In genomic region chr3L:5845466-5845865, dm6 we compare ENCODE assay signal across 2 fruit fly cellular contexts.
TF ChIP-seq lines count a peak whose summit lies in the region.

Gene vn (minus strand): TSS chr3L:5845664.

TF ChIP-seq in whole organism, embryonic, 481 proteins besides CTCF, POLR2A, EP300 and RAD21 (continued from another document and continues in another):
- no peak for TF ChIP-seq CG2678 (tag; optimal IDR thresholded peaks at IDR 0.05; lab: Kevin White, UChicago)
- 0 out of 2 replicates have a peak, but pooled peaks have one; percentile 51 for TF ChIP-seq sna (GFP tag; IDR thresholded peaks at IDR 0.05; lab: Robert Waterston, UW; ENCODE audit: partially characterized antibody)
- TF ChIP-seq HLH3B (GFP tag; IDR thresholded peaks at IDR 0.05; lab: Robert Waterston, UW) = no peak
- TF ChIP-seq Ets65A (GFP tag; lab: Kevin White, UChicago) = no peak
- TF ChIP-seq zen2 (GFP tag; IDR thresholded peaks at IDR 0.05; lab: Robert Waterston, UW; ENCODE audit: partially characterized antibody) = peak; percentile 57; the same call in 2 of the 3 replicates
- no peak for TF ChIP-seq ems (GFP tag; optimal IDR thresholded peaks at IDR 0.05; lab: Kevin White, UChicago)
- no peak for TF ChIP-seq CG12744 (GFP tag; optimal IDR thresholded peaks at IDR 0.05; lab: Kevin White, UChicago)
- TF ChIP-seq twi (tag; optimal IDR thresholded peaks at IDR 0.05; lab: Kevin White, UChicago) = no peak
- TF ChIP-seq hkb (optimal IDR thresholded peaks at IDR 0.05; lab: Kevin White, UChicago) = no peak
- TF ChIP-seq hkb (GFP tag; IDR thresholded peaks at IDR 0.05; lab: Robert Waterston, UW) = peak; percentile 40; the same call in 1 of the 2 replicates
- TF ChIP-seq CG34224 (GFP tag; IDR thresholded peaks at IDR 0.05; lab: Robert Waterston, UW; ENCODE audit: partially characterized antibody) = peak; percentile 61
- no peak for TF ChIP-seq seq (GFP tag; IDR thresholded peaks at IDR 0.05; lab: Robert Waterston, UW)
- no peak for TF ChIP-seq Spps (tag; optimal IDR thresholded peaks at IDR 0.05; lab: Kevin White, UChicago)
- no peak for TF ChIP-seq CG12236 (GFP tag; optimal IDR thresholded peaks at IDR 0.05; lab: Kevin White, UChicago)
- peak; percentile 78 for TF ChIP-seq chm (GFP tag; IDR thresholded peaks at IDR 0.05; lab: Robert Waterston, UW)
- no peak for TF ChIP-seq CG15073 (GFP tag; optimal IDR thresholded peaks at IDR 0.05; lab: Kevin White, UChicago)
- TF ChIP-seq H2.0 (GFP tag; IDR thresholded peaks at IDR 0.05; lab: Robert Waterston, UW) = no peak
- TF ChIP-seq CG34376 (GFP tag; optimal IDR thresholded peaks at IDR 0.05; lab: Kevin White, UChicago) = no peak
- no peak for TF ChIP-seq insv (GFP tag; optimal IDR thresholded peaks at IDR 0.05; lab: Kevin White, UChicago)
- peak; percentile 76 for TF ChIP-seq bbx (GFP tag; IDR thresholded peaks at IDR 0.05; lab: Robert Waterston, UW; ENCODE audit: partially characterized antibody)
- TF ChIP-seq Dbx (GFP tag; IDR thresholded peaks at IDR 0.05; lab: Robert Waterston, UW) = peak; percentile 47; the same call in 2 of the 3 replicates
- peak; percentile 6 for TF ChIP-seq Side (GFP tag; optimal IDR thresholded peaks at IDR 0.05; lab: Kevin White, UChicago)
- TF ChIP-seq Stat92E (GFP tag; optimal IDR thresholded peaks at IDR 0.05; lab: Kevin White, UChicago) = peak in 1 of 3 experiments; percentile 31
- TF ChIP-seq Nf-YA (GFP tag; IDR thresholded peaks at IDR 0.05; lab: Robert Waterston, UW) = 0 out of 2 replicates have a peak, but pooled peaks have one; percentile 6
- no peak for TF ChIP-seq nau (GFP tag; optimal IDR thresholded peaks at IDR 0.05; lab: Kevin White, UChicago)
- TF ChIP-seq CG13775 (GFP tag; optimal IDR thresholded peaks at IDR 0.05; lab: Kevin White, UChicago) = peak; percentile 3
- TF ChIP-seq CG9932 (GFP tag; IDR thresholded peaks at IDR 0.05; lab: Robert Waterston, UW) = 0 out of 2 replicates have a peak, but pooled peaks have one; percentile 6
- no peak for TF ChIP-seq cato (GFP tag; optimal IDR thresholded peaks at IDR 0.05; lab: Kevin White, UChicago; ENCODE audit: borderline replicate concordance)
- TF ChIP-seq CG2120 (GFP tag; optimal IDR thresholded peaks at IDR 0.05; lab: Kevin White, UChicago) = no peak
- TF ChIP-seq cwo (GFP tag; optimal IDR thresholded peaks at IDR 0.05; lab: Kevin White, UChicago) = no peak
- TF ChIP-seq CG12769 (tag; optimal IDR thresholded peaks at IDR 0.05; lab: Kevin White, UChicago) = peak; percentile 55
- no peak for TF ChIP-seq CG5245 (GFP tag; optimal IDR thresholded peaks at IDR 0.05; lab: Kevin White, UChicago)
- no peak for TF ChIP-seq tap (tag; optimal IDR thresholded peaks at IDR 0.05; lab: Kevin White, UChicago)
- TF ChIP-seq Nf-YB (GFP tag; optimal IDR thresholded peaks at IDR 0.05; lab: Kevin White, UChicago) = peak; percentile 90
- TF ChIP-seq knrl (GFP tag; IDR thresholded peaks at IDR 0.05; lab: Robert Waterston, UW; ENCODE audit: partially characterized antibody) = peak; percentile 17; the same call in 1 of the 3 replicates
- TF ChIP-seq wdn (GFP tag; IDR thresholded peaks at IDR 0.05; lab: Robert Waterston, UW) = no peak
- no peak for TF ChIP-seq CG14965 (GFP tag; optimal IDR thresholded peaks at IDR 0.05; lab: Kevin White, UChicago; ENCODE audit: borderline replicate concordance)
- peak; percentile 38; the same call in 1 of the 4 replicates for TF ChIP-seq Dll (GFP tag; IDR thresholded peaks at IDR 0.05; lab: Robert Waterston, UW; ENCODE audit: partially characterized antibody)
- peak; percentile 88; the same call in 3 of the 4 replicates for TF ChIP-seq chinmo (GFP tag; IDR thresholded peaks at IDR 0.05; lab: Robert Waterston, UW; ENCODE audit: partially characterized antibody)
- peak; percentile 97 for TF ChIP-seq Deaf1 (tag; optimal IDR thresholded peaks at IDR 0.05; lab: Kevin White, UChicago)
- TF ChIP-seq hb (GFP tag; IDR thresholded peaks at IDR 0.05; lab: Robert Waterston, UW; ENCODE audit: partially characterized antibody) = no peak
- 0 out of 2 replicates have a peak, but pooled peaks have one; percentile 14 for TF ChIP-seq sim (GFP tag; IDR thresholded peaks at IDR 0.05; lab: Robert Waterston, UW)
- TF ChIP-seq ci (GFP tag; IDR thresholded peaks at IDR 0.05; lab: Robert Waterston, UW) = peak; percentile 52; the same call in 1 of the 3 replicates
- TF ChIP-seq fru (optimal IDR thresholded peaks at IDR 0.05; lab: Kevin White, UChicago) = no peak
- TF ChIP-seq lbe (GFP tag; optimal IDR thresholded peaks at IDR 0.05; lab: Kevin White, UChicago) = no peak
- no peak for TF ChIP-seq B-H2 (GFP tag; optimal IDR thresholded peaks at IDR 0.05; lab: Kevin White, UChicago)
- TF ChIP-seq CG8944 (GFP tag; optimal IDR thresholded peaks at IDR 0.05; lab: Kevin White, UChicago) = no peak
- peak; percentile 39 for TF ChIP-seq PHDP (tag; optimal IDR thresholded peaks at IDR 0.05; lab: Kevin White, UChicago)
- TF ChIP-seq CG4360 (GFP tag; IDR thresholded peaks at IDR 0.05; lab: Robert Waterston, UW) = 0 out of 2 replicates have a peak, but pooled peaks have one; percentile 25
- peak; percentile 55; the same call in 1 of the 2 replicates for TF ChIP-seq tna (GFP tag; IDR thresholded peaks at IDR 0.05; lab: Robert Waterston, UW; ENCODE audit: partially characterized antibody)
- no peak for TF ChIP-seq Dip3 (GFP tag; optimal IDR thresholded peaks at IDR 0.05; lab: Kevin White, UChicago)
- TF ChIP-seq ken (GFP tag; IDR thresholded peaks at IDR 0.05; lab: Robert Waterston, UW) = no peak
- TF ChIP-seq ac (GFP tag; optimal IDR thresholded peaks at IDR 0.05; lab: Kevin White, UChicago) = no peak
- peak; percentile 6 for TF ChIP-seq HmgD (GFP tag; optimal IDR thresholded peaks at IDR 0.05; lab: Kevin White, UChicago)
- TF ChIP-seq CG16863 (GFP tag; optimal IDR thresholded peaks at IDR 0.05; lab: Kevin White, UChicago) = peak; percentile 3
- TF ChIP-seq Med (GFP tag; lab: Kevin White, UChicago) = peak; percentile 88
- TF ChIP-seq cg (GFP tag; optimal IDR thresholded peaks at IDR 0.05; lab: Kevin White, UChicago) = peak; percentile 15
- TF ChIP-seq CG9215 (GFP tag; IDR thresholded peaks at IDR 0.05; lab: Robert Waterston, UW) = no peak
- no peak for TF ChIP-seq CG15514 (GFP tag; optimal IDR thresholded peaks at IDR 0.05; lab: Kevin White, UChicago)
- no peak for TF ChIP-seq GATAe (GFP tag; conservative IDR thresholded peaks at IDR 0.05; lab: Robert Waterston, UW)
- no peak for TF ChIP-seq p53 (GFP tag; optimal IDR thresholded peaks at IDR 0.05; lab: Kevin White, UChicago)
- TF ChIP-seq CG3163 (GFP tag; optimal IDR thresholded peaks at IDR 0.05; lab: Kevin White, UChicago) = no peak
- no peak for TF ChIP-seq CG13894 (tag; optimal IDR thresholded peaks at IDR 0.05; lab: Kevin White, UChicago)

TF ChIP-seq in whole organism, prepupa, 60 proteins besides CTCF, POLR2A, EP300 and RAD21 (continued from another document):
- TF ChIP-seq CG10631 (GFP tag; optimal IDR thresholded peaks at IDR 0.05; lab: Kevin White, UChicago) = no peak
- no peak for TF ChIP-seq Met (GFP tag; optimal IDR thresholded peaks at IDR 0.05; lab: Kevin White, UChicago)
- TF ChIP-seq Gug (GFP tag; IDR thresholded peaks at IDR 0.05; lab: Robert Waterston, UW) = no peak
- no peak for TF ChIP-seq CG8632 (GFP tag; optimal IDR thresholded peaks at IDR 0.05; lab: Kevin White, UChicago)
- no peak for TF ChIP-seq CG8319 (GFP tag; optimal IDR thresholded peaks at IDR 0.05; lab: Kevin White, UChicago)
- TF ChIP-seq eg (GFP tag; IDR thresholded peaks at IDR 0.05; lab: Robert Waterston, UW) = peak; percentile 50; the same call in 1 of the 3 replicates
- TF ChIP-seq CG6276 (GFP tag; optimal IDR thresholded peaks at IDR 0.05; lab: Kevin White, UChicago) = peak; percentile 83
- no peak for TF ChIP-seq Lpt (GFP tag; optimal IDR thresholded peaks at IDR 0.05; lab: Kevin White, UChicago)
- no peak for TF ChIP-seq CG6792 (GFP tag; optimal IDR thresholded peaks at IDR 0.05; lab: Kevin White, UChicago)
- TF ChIP-seq CG9139 (GFP tag; optimal IDR thresholded peaks at IDR 0.05; lab: Kevin White, UChicago) = no peak
- no peak for TF ChIP-seq Eip75B (GFP tag; optimal IDR thresholded peaks at IDR 0.05; lab: Kevin White, UChicago)
- TF ChIP-seq Eip78C (GFP tag; lab: Kevin White, UChicago) = peak; percentile 32
- no peak for TF ChIP-seq Hr4 (GFP tag; optimal IDR thresholded peaks at IDR 0.05; lab: Kevin White, UChicago)
- TF ChIP-seq cyc (GFP tag; optimal IDR thresholded peaks at IDR 0.05; lab: Kevin White, UChicago) = no peak
- TF ChIP-seq CG16779 (tag; optimal IDR thresholded peaks at IDR 0.05; lab: Kevin White, UChicago) = no peak
- TF ChIP-seq Sox14 (GFP tag; optimal IDR thresholded peaks at IDR 0.05; lab: Kevin White, UChicago) = no peak
- TF ChIP-seq Blimp-1 (GFP tag; optimal IDR thresholded peaks at IDR 0.05; lab: Kevin White, UChicago) = no peak
